Fruit fly (Drosophila melanogaster): ENCODE results near the gene COX4.
A peak's percentile ranks its signal among the peaks of the same experiment; 100 is the strongest.

COX4 gene

DNA sequence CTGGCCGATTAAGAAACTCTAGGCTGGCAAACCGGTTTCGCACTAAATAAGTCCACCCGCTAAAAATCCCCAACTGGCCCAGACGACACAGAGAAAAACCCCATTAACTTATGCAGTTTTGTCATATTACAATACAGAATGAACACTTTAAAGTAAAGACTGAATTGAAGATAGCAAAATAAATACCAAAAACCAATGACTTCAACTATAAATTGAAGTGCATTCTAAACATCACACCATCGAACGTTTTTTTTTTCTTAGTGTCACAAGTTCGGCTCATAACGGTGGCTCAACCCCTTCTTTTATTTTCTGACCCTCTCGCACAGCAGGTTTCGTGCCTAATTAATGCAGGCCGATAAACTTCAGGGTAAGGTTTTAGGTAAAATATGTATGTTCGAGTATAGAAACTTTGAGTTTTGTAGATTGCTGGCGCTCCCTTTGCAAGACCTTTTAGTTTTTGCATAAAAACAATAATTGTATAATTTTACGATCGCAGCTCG lies 17.1 kb upstream of the COX4 start (continued):
- TF ChIP-seq Atf-2 (GFP tag; optimal IDR thresholded peaks at IDR 0.05) (peak; percentile 87), lmd (GFP tag; IDR thresholded peaks at IDR 0.05) (peak; percentile 85), CG9876 (GFP tag; optimal IDR thresholded peaks at IDR 0.05) (peak; percentile 79), CG3281 (GFP tag; optimal IDR thresholded peaks at IDR 0.05) (peak; percentile 73), Dp (GFP tag; optimal IDR thresholded peaks at IDR 0.05) (no peak), CG13123 (GFP tag; optimal IDR thresholded peaks at IDR 0.05) (peak; percentile 69), CG1603 (tag; optimal IDR thresholded peaks at IDR 0.05) (peak; percentile 86), nerfin-2 (GFP tag; IDR thresholded peaks at IDR 0.05; ENCODE audit: partially characterized antibody) (no peak), CG7745 (tag; optimal IDR thresholded peaks at IDR 0.05) (no peak), trem (tag; optimal IDR thresholded peaks at IDR 0.05) (peak; percentile 20), fu2 (GFP tag; optimal IDR thresholded peaks at IDR 0.05) (peak; percentile 84), CG15696 (tag; optimal IDR thresholded peaks at IDR 0.05) (peak; percentile 41), Bgb (GFP tag; IDR thresholded peaks at IDR 0.05; ENCODE audit: partially characterized antibody) (no peak), CG15269 (tag; optimal IDR thresholded peaks at IDR 0.05) (peak; percentile 89), CG31388 (GFP tag; optimal IDR thresholded peaks at IDR 0.05) (no peak), CG11696 (GFP tag; IDR thresholded peaks at IDR 0.05) (peak; percentile 64), Dad (GFP tag; optimal IDR thresholded peaks at IDR 0.05) (peak; percentile 53), Oli (tag; optimal IDR thresholded peaks at IDR 0.05) (peak; percentile 85), Ets97D (GFP tag; optimal IDR thresholded peaks at IDR 0.05) (no peak), cato (GFP tag; optimal IDR thresholded peaks at IDR 0.05; ENCODE audit: borderline replicate concordance) (peak; percentile 76), btn (GFP tag; optimal IDR thresholded peaks at IDR 0.05) (no peak), maf-S (GFP tag; optimal IDR thresholded peaks at IDR 0.05) (peak; percentile 85), tio (GFP tag; optimal IDR thresholded peaks at IDR 0.05) (peak; percentile 69), twi (tag; optimal IDR thresholded peaks at IDR 0.05) (peak; percentile 28), CG10147 (GFP tag; optimal IDR thresholded peaks at IDR 0.05) (peak; percentile 7), CG1602 (GFP tag; optimal IDR thresholded peaks at IDR 0.05) (peak; percentile 75), zen (tag; optimal IDR thresholded peaks at IDR 0.05) (peak; percentile 56), Hmr (GFP tag; optimal IDR thresholded peaks at IDR 0.05) (peak; percentile 85), CG3163 (GFP tag; optimal IDR thresholded peaks at IDR 0.05) (peak; percentile 75), cg (GFP tag; optimal IDR thresholded peaks at IDR 0.05) (no peak), mld (GFP tag; IDR thresholded peaks at IDR 0.05; ENCODE audit: partially characterized antibody) (no peak), HLHmδ (GFP tag; optimal IDR thresholded peaks at IDR 0.05) (no peak), CG3995 (GFP tag; optimal IDR thresholded peaks at IDR 0.05) (peak; percentile 58), Bteb2 (GFP tag; optimal IDR thresholded peaks at IDR 0.05) (peak; percentile 83), Chrac-16 (GFP tag; optimal IDR thresholded peaks at IDR 0.05) (peak; percentile 85), Fer2 (tag; optimal IDR thresholded peaks at IDR 0.05) (peak; percentile 38), chif (GFP tag; optimal IDR thresholded peaks at IDR 0.05) (peak; percentile 82 to 83), Ptx1 (GFP tag; IDR thresholded peaks at IDR 0.05) (peak; percentile 72), CG43689 (GFP tag; IDR thresholded peaks at IDR 0.05) (peak; percentile 68), rib (GFP tag; IDR thresholded peaks at IDR 0.05) (peak; percentile 88), CG42726 (GFP tag; IDR thresholded peaks at IDR 0.05; ENCODE audit: partially characterized antibody) (no peak), wdn (GFP tag; IDR thresholded peaks at IDR 0.05) (peak; percentile 87), CG10462 (GFP tag; optimal IDR thresholded peaks at IDR 0.05) (peak; percentile 71), Drgx (GFP tag; IDR thresholded peaks at IDR 0.05) (peak; percentile 89), CG6854 (GFP tag; optimal IDR thresholded peaks at IDR 0.05) (peak; percentile 45), Rx (GFP tag; IDR thresholded peaks at IDR 0.05) (peak; percentile 76), ac (GFP tag; optimal IDR thresholded peaks at IDR 0.05) (no peak), esg (GFP tag; conservative IDR thresholded peaks at IDR 0.05) (peak; percentile 88), dysf (GFP tag; IDR thresholded peaks at IDR 0.05) (peak; percentile 94), CG17359 (tag; optimal IDR thresholded peaks at IDR 0.05) (peak; percentile 82), Atf6 (GFP tag; IDR thresholded peaks at IDR 0.05) (peak; percentile 93)
